Worm (Caenorhabditis elegans) whole organism, L1 larva: ENCODE results near the gene R02F11.11.

Experiments used
- C04F5.9 ChIP-seq: sonication (generic microtip); optimal IDR thresholded peaks from 2 replicates; lab custom pipeline; 2016; ENCODE audit warnings: missing genetic modification characterization, missing compliant biosample characterization
- C16A3.4 ChIP-seq: fragments of 150-350 bp; optimal IDR thresholded peaks from 2 replicates; lab custom pipeline; 2014; ENCODE audit warnings: missing biosample characterization, missing genetic modification characterization
- C34B4.2 ChIP-seq: sonication (generic microtip); optimal IDR thresholded peaks from 2 replicates; lab custom pipeline; 2017; ENCODE audit warnings: mild to moderate bottlenecking, missing genetic modification characterization, missing compliant biosample characterization
- Y116A8C.19 ChIP-seq: sonication (generic microtip); optimal IDR thresholded peaks from 2 replicates; lab custom pipeline; 2016; ENCODE audit warnings: missing compliant biosample characterization, missing genetic modification characterization, borderline replicate concordance
- aha-1 ChIP-seq: fragments of 150-350 bp; optimal IDR thresholded peaks from 2 replicates; lab custom pipeline; 2014; ENCODE audit warnings: missing biosample characterization, missing genetic modification characterization
- alr-1 ChIP-seq: fragments of 200-800 bp; sonication (Bioruptor generic); optimal IDR thresholded peaks from 2 replicates; lab custom pipeline; 2018; ENCODE audit warnings: borderline replicate concordance, mild to moderate bottlenecking, missing genetic modification characterization, missing compliant biosample characterization
- aly-2 ChIP-seq: fragments of 150-350 bp; optimal IDR thresholded peaks from 2 replicates; lab custom pipeline; 2014; ENCODE audit warnings: missing biosample characterization, missing genetic modification characterization
- ceh-63 ChIP-seq: fragments of 200-800 bp; sonication (Bioruptor generic); optimal IDR thresholded peaks from 2 replicates; lab custom pipeline; 2018; ENCODE audit warnings: mild to moderate bottlenecking, missing genetic modification characterization, missing compliant biosample characterization
- ceh-8 ChIP-seq: fragments of 200-800 bp; sonication (Bioruptor generic); optimal IDR thresholded peaks from 2 replicates; lab custom pipeline; 2018; ENCODE audit warnings: mild to moderate bottlenecking, missing genetic modification characterization, moderate library complexity, missing compliant biosample characterization
- ceh-82 ChIP-seq, 3 experiments: fragments of 150-350 bp in 1 of 3; sonication (generic microtip) in 2 of 3; optimal IDR thresholded peaks; 2 replicates each; lab custom pipeline; 2014 to 2017; ENCODE audit warnings: missing biosample characterization in 3 of 3, missing genetic modification characterization in 3 of 3
- ceh-88 ChIP-seq: fragments of 200-800 bp; sonication (Bioruptor generic); IDR thresholded peaks from 2 replicates; pipeline ENCODE4 v1.3.6; 2022; ENCODE audit warnings: missing genetic modification characterization, missing compliant biosample characterization
- dpl-1 ChIP-seq, 3 experiments: fragments of 150-350 bp in 2 of 3; sonication (generic microtip) in 1 of 3; optimal IDR thresholded peaks; 2 replicates each; lab custom pipeline; 2014 to 2017; ENCODE audit warnings: missing biosample characterization in 3 of 3, missing genetic modification characterization in 3 of 3, missing genetic modification reagents in 3 of 3
- dsc-1 ChIP-seq: sonication (generic microtip); optimal IDR thresholded peaks from 2 replicates; lab custom pipeline; 2016; ENCODE audit warnings: mild to moderate bottlenecking, missing genetic modification characterization, missing compliant biosample characterization
- efl-1 ChIP-seq, 4 experiments: fragments of 150-350 bp; optimal IDR thresholded peaks in 3 of 4; peaks in 1 of 4; 1 replicate in 1 of 4; 2 replicates in 3 of 4; lab custom pipeline; 2014; ENCODE audit warnings: missing biosample characterization in 2 of 4, missing genetic modification characterization in 2 of 4, missing genetic modification reagents in 2 of 4
- efl-3 ChIP-seq: fragments of 200-800 bp; sonication (Bioruptor generic); optimal IDR thresholded peaks from 2 replicates; lab custom pipeline; 2018; ENCODE audit warnings: mild to moderate bottlenecking, missing genetic modification characterization, missing compliant biosample characterization
- egl-13 ChIP-seq: sonication (generic microtip); optimal IDR thresholded peaks from 2 replicates; lab custom pipeline; 2016; ENCODE audit warnings: missing genotype, missing genetic modification reagents, missing genetic modification characterization, missing compliant biosample characterization
- elt-3 ChIP-seq, 6 experiments: fragments of 150-350 bp in 1 of 6; sonication (generic microtip); optimal IDR thresholded peaks; 2 replicates each; lab custom pipeline; 2017 to 2018; ENCODE audit warnings: missing biosample characterization in 6 of 6, missing genetic modification characterization in 6 of 6, inconsistent platforms in 1 of 6
- ets-5 ChIP-seq: fragments of 200-800 bp; sonication (Bioruptor generic); IDR thresholded peaks from 2 replicates; pipeline ENCODE4 v1.3.6; 2022; ENCODE audit warnings: missing genetic modification characterization, missing compliant biosample characterization
- fkh-4 ChIP-seq: sonication (generic microtip); optimal IDR thresholded peaks from 2 replicates; lab custom pipeline; 2016; ENCODE audit warnings: missing compliant biosample characterization, missing genetic modification characterization, borderline replicate concordance
- fkh-8 ChIP-seq: sonication (generic microtip); optimal IDR thresholded peaks from 2 replicates; lab custom pipeline; 2016; ENCODE audit warnings: mild to moderate bottlenecking, missing genetic modification characterization, missing compliant biosample characterization
- hlh-17 ChIP-seq: fragments of 200-800 bp; sonication (Bioruptor generic); optimal IDR thresholded peaks from 2 replicates; lab custom pipeline; 2018; ENCODE audit warnings: missing genetic modification characterization, mild to moderate bottlenecking, missing compliant biosample characterization, moderate library complexity, borderline replicate concordance
- hpl-2 ChIP-seq: fragments of 150-350 bp; optimal IDR thresholded peaks from 2 replicates; lab custom pipeline; 2014; ENCODE audit warnings: missing biosample characterization, missing genetic modification reagents, missing genetic modification characterization
- irx-1 ChIP-seq: sonication (generic microtip); optimal IDR thresholded peaks from 2 replicates; lab custom pipeline; 2016; ENCODE audit warnings: missing genetic modification characterization, missing compliant biosample characterization
- jun-1 ChIP-seq: fragments of 150-350 bp; optimal IDR thresholded peaks from 2 replicates; lab custom pipeline; 2014; ENCODE audit warnings: missing biosample characterization, missing genetic modification reagents, missing genetic modification characterization
- lin-13 ChIP-seq: fragments of 150-350 bp; optimal IDR thresholded peaks from 2 replicates; lab custom pipeline; 2014; ENCODE audit warnings: missing biosample characterization, missing genetic modification reagents, missing genetic modification characterization
- lin-14 ChIP-seq: fragments of 200-800 bp; sonication (Bioruptor generic); optimal IDR thresholded peaks from 2 replicates; lab custom pipeline; 2018; ENCODE audit warnings: mild to moderate bottlenecking, missing genetic modification characterization, moderate library complexity, missing compliant biosample characterization
- lin-35 ChIP-seq, 2 experiments: fragments of 150-350 bp; optimal IDR thresholded peaks; 2 replicates each; lab custom pipeline; 2014; ENCODE audit warnings: missing biosample characterization in 2 of 2, missing genetic modification characterization in 2 of 2, missing genetic modification reagents in 2 of 2
- lsy-2 ChIP-seq, 2 experiments: fragments of 150-350 bp; optimal IDR thresholded peaks; 2 replicates each; lab custom pipeline; 2014; ENCODE audit warnings: missing biosample characterization in 2 of 2, missing genetic modification characterization in 2 of 2
- mdl-1 ChIP-seq, 2 experiments: fragments of 150-350 bp; optimal IDR thresholded peaks; 2 replicates each; lab custom pipeline; 2014 to 2017; ENCODE audit warnings: missing biosample characterization in 2 of 2, missing genetic modification characterization in 2 of 2, inconsistent platforms in 1 of 2
- mef-2 ChIP-seq: fragments of 150-350 bp; optimal IDR thresholded peaks from 2 replicates; lab custom pipeline; 2014; ENCODE audit warnings: missing biosample characterization, missing genetic modification characterization
- mep-1 ChIP-seq: fragments of 150-350 bp; optimal IDR thresholded peaks from 2 replicates; lab custom pipeline; 2014; ENCODE audit warnings: missing biosample characterization, missing genetic modification characterization
- nhr-11 ChIP-seq: fragments of 150-350 bp; optimal IDR thresholded peaks from 2 replicates; lab custom pipeline; 2014; ENCODE audit warnings: missing biosample characterization, missing genetic modification characterization
- nhr-12 ChIP-seq: sonication (generic microtip); optimal IDR thresholded peaks from 2 replicates; lab custom pipeline; 2017; ENCODE audit warnings: missing biosample characterization, missing genetic modification characterization
- nhr-20 ChIP-seq: sonication (generic microtip); optimal IDR thresholded peaks from 2 replicates; lab custom pipeline; 2016; ENCODE audit warnings: mild to moderate bottlenecking, missing genetic modification characterization, missing compliant biosample characterization
- nhr-237 ChIP-seq: fragments of 150-350 bp; optimal IDR thresholded peaks from 2 replicates; lab custom pipeline; 2014; ENCODE audit warnings: missing biosample characterization, missing genetic modification characterization
- nhr-28 ChIP-seq: fragments of 150-350 bp; optimal IDR thresholded peaks from 2 replicates; lab custom pipeline; 2014; ENCODE audit warnings: missing biosample characterization, missing genetic modification characterization
- nhr-47 ChIP-seq: sonication (generic microtip); optimal IDR thresholded peaks from 2 replicates; lab custom pipeline; 2016; ENCODE audit warnings: mild to moderate bottlenecking, missing genetic modification characterization, moderate library complexity, missing compliant biosample characterization
- nhr-71 ChIP-seq: sonication (generic microtip); optimal IDR thresholded peaks from 2 replicates; lab custom pipeline; 2016; ENCODE audit warnings: mild to moderate bottlenecking, missing genetic modification characterization, moderate library complexity, missing compliant biosample characterization
- nhr-76 ChIP-seq: sonication (generic microtip); optimal IDR thresholded peaks from 2 replicates; lab custom pipeline; 2017; ENCODE audit warnings: missing biosample characterization, missing genetic modification characterization
- nhr-77 ChIP-seq: fragments of 150-350 bp; optimal IDR thresholded peaks from 2 replicates; lab custom pipeline; 2014; ENCODE audit warnings: missing biosample characterization, missing genetic modification characterization
- nhr-85 ChIP-seq: sonication (generic microtip); peaks from one replicate; lab custom pipeline; 2016; ENCODE audit warnings: missing genetic modification characterization, inconsistent platforms, missing compliant biosample characterization
- skn-1 ChIP-seq: fragments of 150-350 bp; optimal IDR thresholded peaks from 2 replicates; lab custom pipeline; 2014; ENCODE audit warnings: missing biosample characterization, missing genetic modification characterization
- snu-23 ChIP-seq: sonication (generic microtip); optimal IDR thresholded peaks from 2 replicates; lab custom pipeline; 2016; ENCODE audit warnings: missing genetic modification characterization, missing compliant biosample characterization
- sox-4 ChIP-seq: sonication (generic microtip); optimal IDR thresholded peaks from 2 replicates; lab custom pipeline; 2016; ENCODE audit warnings: missing genetic modification characterization, missing compliant biosample characterization
- sup-37 ChIP-seq: fragments of 200-800 bp; sonication (Bioruptor generic); optimal IDR thresholded peaks from 2 replicates; lab custom pipeline; 2018; ENCODE audit warnings: mild to moderate bottlenecking, missing genetic modification characterization, missing compliant biosample characterization
- swsn-7 ChIP-seq: sonication (generic microtip); optimal IDR thresholded peaks from 2 replicates; lab custom pipeline; 2016; ENCODE audit warnings: missing genetic modification characterization, missing compliant biosample characterization
- tlp-1 ChIP-seq: fragments of 150-350 bp; optimal IDR thresholded peaks from 2 replicates; lab custom pipeline; 2014; ENCODE audit warnings: missing biosample characterization, missing genetic modification characterization
- unc-30 ChIP-seq: sonication (generic microtip); optimal IDR thresholded peaks from 2 replicates; lab custom pipeline; 2017; ENCODE audit warnings: missing biosample characterization, missing genetic modification characterization
- unc-62 ChIP-seq: fragments of 150-350 bp; optimal IDR thresholded peaks from 2 replicates; lab custom pipeline; 2014; ENCODE audit warnings: missing biosample characterization, missing genetic modification reagents, missing genetic modification characterization
- unc-86 ChIP-seq: sonication (generic microtip); optimal IDR thresholded peaks from 2 replicates; lab custom pipeline; 2016; ENCODE audit warnings: missing genetic modification characterization, missing compliant biosample characterization
- unc-98 ChIP-seq: fragments of 200-800 bp; sonication (Bioruptor generic); IDR thresholded peaks from 2 replicates; pipeline ENCODE4 v1.3.6; 2022; ENCODE audit warnings: missing genetic modification characterization, missing compliant biosample characterization
- vab-15 ChIP-seq: sonication (generic microtip); optimal IDR thresholded peaks from 2 replicates; lab custom pipeline; 2017; ENCODE audit warnings: missing genotype, mild to moderate bottlenecking, missing genetic modification characterization, missing compliant biosample characterization
- xbp-1 ChIP-seq: sonication (generic microtip); optimal IDR thresholded peaks from 2 replicates; lab custom pipeline; 2016; ENCODE audit warnings: missing genetic modification characterization, missing compliant biosample characterization

Gene R02F11.11

DNA sequence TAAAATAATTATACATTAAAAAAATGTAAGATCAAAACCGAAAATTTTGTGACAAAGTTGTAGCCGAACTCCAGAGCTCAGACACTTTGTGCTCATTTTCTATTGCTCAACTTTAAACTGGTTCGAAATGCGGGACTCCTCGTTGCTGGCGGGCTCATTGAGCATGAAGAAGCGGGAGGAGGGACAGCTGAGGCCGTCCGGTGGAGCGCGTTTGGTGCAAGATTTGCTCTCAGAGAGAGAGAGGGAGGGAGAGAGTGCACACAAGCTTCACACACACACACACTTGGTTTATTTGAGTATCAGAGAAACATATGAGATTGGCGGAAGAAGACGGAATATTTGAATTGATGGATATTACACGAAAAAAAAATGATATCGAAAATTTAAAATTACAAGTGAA, 19.0 kb downstream of the R02F11.11 start:
- peak in 1 of 2 experiments; percentile 65 for TF ChIP-seq lsy-2 (tag; optimal IDR thresholded peaks at IDR 0.05; lab: Kevin White, UChicago)
- TF ChIP-seq nhr-237, result no peak
- TF ChIP-seq swsn-7 (tag; lab: Kevin White, UChicago), result peak; percentile 42
- TF ChIP-seq mep-1, result peak; percentile 14
- TF ChIP-seq mef-2 (tag; lab: Kevin White, UChicago), result no peak
- TF ChIP-seq hlh-17 (GFP tag; lab: Kevin White, UChicago), result no peak
- TF ChIP-seq irx-1, result no peak
- TF ChIP-seq nhr-76 (tag; lab: Kevin White, UChicago), result no peak
- no peak for TF ChIP-seq hpl-2
- no peak for TF ChIP-seq C04F5.9 (tag; lab: Kevin White, UChicago)
- TF ChIP-seq fkh-8, result peak; percentile 69
- no peak for TF ChIP-seq nhr-77 (tag; lab: Kevin White, UChicago)
- no peak for TF ChIP-seq ceh-8 (GFP tag; lab: Kevin White, UChicago)
- no peak for TF ChIP-seq unc-30 (tag; lab: Kevin White, UChicago)
- peak; percentile 55 for TF ChIP-seq snu-23 (GFP tag; lab: Kevin White, UChicago)
- no peak for TF ChIP-seq efl-3 (GFP tag; lab: Kevin White, UChicago)
- no peak for TF ChIP-seq lin-13 (GFP tag; lab: Kevin White, UChicago)
- TF ChIP-seq efl-1 (optimal IDR thresholded peaks at IDR 0.05; lab: Kevin White, UChicago), result peak; percentile 41 to 51
- peak; percentile 42 to 80 for TF ChIP-seq efl-1 (GFP tag; optimal IDR thresholded peaks at IDR 0.05 in 1 of 2; lab: Kevin White, UChicago)
- TF ChIP-seq ceh-82 (tag; optimal IDR thresholded peaks at IDR 0.05; lab: Kevin White, UChicago), result peak in 2 of 3 experiments; percentile 13 to 65
- TF ChIP-seq sup-37 (GFP tag; lab: Kevin White, UChicago), result no peak
- TF ChIP-seq nhr-28 (tag; lab: Kevin White, UChicago), result no peak
- TF ChIP-seq nhr-12, result no peak
- no peak for TF ChIP-seq ets-5 (GFP tag; lab: Robert Waterston, UW)
- TF ChIP-seq mdl-1 (tag; optimal IDR thresholded peaks at IDR 0.05; lab: Kevin White, UChicago), result no peak
- TF ChIP-seq unc-62, result no peak
- peak; percentile 85 for TF ChIP-seq lin-14 (GFP tag; lab: Kevin White, UChicago)
- TF ChIP-seq aha-1 (tag; lab: Kevin White, UChicago), result no peak
- TF ChIP-seq ceh-63 (GFP tag; lab: Kevin White, UChicago), result no peak
- peak; percentile 32 for TF ChIP-seq egl-13 (tag; lab: Kevin White, UChicago)
- TF ChIP-seq dsc-1 (tag; lab: Kevin White, UChicago), result peak; percentile 44
- TF ChIP-seq nhr-71 (tag; lab: Kevin White, UChicago), result peak; percentile 58
- TF ChIP-seq skn-1 (tag; lab: Kevin White, UChicago), result peak; percentile 27
- TF ChIP-seq elt-3 (tag; optimal IDR thresholded peaks at IDR 0.05; lab: Kevin White, UChicago), result no peak
- no peak for TF ChIP-seq C34B4.2 (tag; lab: Kevin White, UChicago)
- TF ChIP-seq aly-2 (tag; lab: Kevin White, UChicago), result peak; percentile 14
- TF ChIP-seq lin-35 (GFP tag; optimal IDR thresholded peaks at IDR 0.05; lab: Kevin White, UChicago), result peak in 1 of 2 experiments; percentile 62
- TF ChIP-seq tlp-1, result no peak
- no peak for TF ChIP-seq vab-15
- peak; percentile 21 for TF ChIP-seq nhr-47 (tag; lab: Kevin White, UChicago)
- no peak for TF ChIP-seq nhr-85 (tag; lab: Kevin White, UChicago)
- TF ChIP-seq ceh-88, result no peak
- peak; percentile 19 for TF ChIP-seq unc-86 (tag; lab: Kevin White, UChicago)
- TF ChIP-seq sox-4 (tag; lab: Kevin White, UChicago), result no peak
- TF ChIP-seq nhr-20, result peak; percentile 30
- TF ChIP-seq Y116A8C.19 (tag; lab: Kevin White, UChicago), result no peak
- no peak for TF ChIP-seq jun-1 (tag; lab: Kevin White, UChicago)
- peak in 1 of 3 experiments; percentile 51 for TF ChIP-seq dpl-1 (GFP tag; optimal IDR thresholded peaks at IDR 0.05; lab: Kevin White, UChicago)
- TF ChIP-seq fkh-4, result no peak
- no peak for TF ChIP-seq C16A3.4 (tag; lab: Kevin White, UChicago)
- peak; percentile 1 for TF ChIP-seq xbp-1 (tag; lab: Kevin White, UChicago)
- no peak for TF ChIP-seq nhr-11 (tag; lab: Kevin White, UChicago)
- no peak for TF ChIP-seq unc-98
- no peak for TF ChIP-seq alr-1
